Fruit fly (Drosophila melanogaster): Measurements from ENCODE around the gene CG11590.

The CG11590 gene

dm6 chrX:14175663-14176062 lies 24.3 kb upstream of the CG11590 start:
- TF ChIP-seq CG6163 (GFP tag; IDR thresholded peaks at IDR 0.05) (no peak), Sox14 (GFP tag; optimal IDR thresholded peaks at IDR 0.05) (no peak), Eip75B (GFP tag; optimal IDR thresholded peaks at IDR 0.05) (no peak), pdm3 (GFP tag; optimal IDR thresholded peaks at IDR 0.05) (no peak)

- TF ChIP-seq Hr4 (GFP tag; optimal IDR thresholded peaks at IDR 0.05) (no peak), svp (GFP tag) (peak; percentile 4)
Measured at dm6 chrX:14176623-14177022, 23.4 kb upstream of the CG11590 start, which contains the start of gene CG11581. Gene CG11581, plus strand, starts transcription at chrX:14176923.

- TF ChIP-seq CG11294 (GFP tag; IDR thresholded peaks at IDR 0.05), result no peak
- no peak for TF ChIP-seq svp (GFP tag)
- TF ChIP-seq Sox14 (GFP tag; optimal IDR thresholded peaks at IDR 0.05), result no peak
- no peak for TF ChIP-seq CG10631 (GFP tag; optimal IDR thresholded peaks at IDR 0.05)
- TF ChIP-seq Gug (GFP tag; IDR thresholded peaks at IDR 0.05), result no peak
- TF ChIP-seq dac (GFP tag; optimal IDR thresholded peaks at IDR 0.05), result no peak
- no peak for TF ChIP-seq pdm3 (GFP tag; optimal IDR thresholded peaks at IDR 0.05)
- no peak for TF ChIP-seq salr (GFP tag; optimal IDR thresholded peaks at IDR 0.05)
- no peak for TF ChIP-seq CG31627 (GFP tag; optimal IDR thresholded peaks at IDR 0.05)
- TF ChIP-seq CG32006 (GFP tag; optimal IDR thresholded peaks at IDR 0.05), result no peak
- TF ChIP-seq CG9139 (GFP tag; optimal IDR thresholded peaks at IDR 0.05), result no peak
- no peak for TF ChIP-seq Hr38 (GFP tag; optimal IDR thresholded peaks at IDR 0.05)
- TF ChIP-seq Eip78C (GFP tag), result no peak
- TF ChIP-seq spab (GFP tag; optimal IDR thresholded peaks at IDR 0.05), result no peak
- TF ChIP-seq CG4318 (GFP tag; optimal IDR thresholded peaks at IDR 0.05), result no peak
- no peak for TF ChIP-seq Blimp-1 (GFP tag; optimal IDR thresholded peaks at IDR 0.05)
- TF ChIP-seq Met (GFP tag; optimal IDR thresholded peaks at IDR 0.05), result no peak
- TF ChIP-seq Ets21C (GFP tag; optimal IDR thresholded peaks at IDR 0.05), result no peak
- no peak for TF ChIP-seq CG34406 (GFP tag; optimal IDR thresholded peaks at IDR 0.05)
- TF ChIP-seq CG3919 (GFP tag; optimal IDR thresholded peaks at IDR 0.05), result no peak
Measured at dm6 chrX:14180728-14181127, 19.2 kb upstream of the CG11590 start, which contains the start of gene CG11584. Gene CG11584, plus strand, starts transcription at chrX:14181028.

dm6 chrX:14184062-14184611 lies 15.8 kb upstream of the CG11590 start, which contains the start of gene CG32603:
Gene CG32603, plus strand, starts transcription at chrX:14184561.
- TF ChIP-seq net (GFP tag; optimal IDR thresholded peaks at IDR 0.05), result no peak
- TF ChIP-seq CG6808 (GFP tag; optimal IDR thresholded peaks at IDR 0.05), result no peak
- TF ChIP-seq Ets21C (GFP tag; optimal IDR thresholded peaks at IDR 0.05), result no peak
- TF ChIP-seq Hr39 (GFP tag; optimal IDR thresholded peaks at IDR 0.05), result no peak
- no peak for TF ChIP-seq ss (GFP tag; optimal IDR thresholded peaks at IDR 0.05)
- no peak for TF ChIP-seq fd59A (GFP tag; optimal IDR thresholded peaks at IDR 0.05)
- no peak for TF ChIP-seq Ets96B (tag; optimal IDR thresholded peaks at IDR 0.05)
- TF ChIP-seq CG15336 (GFP tag; IDR thresholded peaks at IDR 0.05), result no peak
- TF ChIP-seq achi (GFP tag; optimal IDR thresholded peaks at IDR 0.05), result no peak
- TF ChIP-seq spab (GFP tag; optimal IDR thresholded peaks at IDR 0.05), result no peak

dm6 chrX:14186953-14187352 lies 13.0 kb upstream of the CG11590 start, which contains the start of gene CG12481:
Gene CG12481, plus strand, starts transcription at chrX:14187253.
- no peak for TF ChIP-seq pdm3 (GFP tag; optimal IDR thresholded peaks at IDR 0.05)
- no peak for TF ChIP-seq Hr38 (GFP tag; optimal IDR thresholded peaks at IDR 0.05)
- no peak for TF ChIP-seq CG7368 (GFP tag; optimal IDR thresholded peaks at IDR 0.05)
- no peak for TF ChIP-seq ss (GFP tag; optimal IDR thresholded peaks at IDR 0.05)
- no peak for TF ChIP-seq CG31627 (GFP tag; optimal IDR thresholded peaks at IDR 0.05)
- TF ChIP-seq Sox14 (GFP tag; optimal IDR thresholded peaks at IDR 0.05), result no peak
- TF ChIP-seq dsx (GFP tag; optimal IDR thresholded peaks at IDR 0.05; ENCODE audit: poor library complexity, severe bottlenecking), result no peak
- no peak for TF ChIP-seq CG10669 (GFP tag; optimal IDR thresholded peaks at IDR 0.05)
- no peak for TF ChIP-seq Eip93F (GFP tag; optimal IDR thresholded peaks at IDR 0.05)
- no peak for TF ChIP-seq Blimp-1 (GFP tag; optimal IDR thresholded peaks at IDR 0.05)
- no peak for TF ChIP-seq CG3919 (GFP tag; optimal IDR thresholded peaks at IDR 0.05)
- no peak for TF ChIP-seq CG15336 (GFP tag; IDR thresholded peaks at IDR 0.05)
- TF ChIP-seq CG11762 (GFP tag; optimal IDR thresholded peaks at IDR 0.05; ENCODE audit: insufficient read depth), result no peak
- TF ChIP-seq Ets21C (GFP tag; optimal IDR thresholded peaks at IDR 0.05), result no peak
- TF ChIP-seq CG1621 (tag; optimal IDR thresholded peaks at IDR 0.05), result no peak

Measured in whole organism, prepupa.